Worm (Caenorhabditis elegans): Measurements from ENCODE around the gene glb-12.

- no peak for TF ChIP-seq tbx-2 (tag; optimal IDR thresholded peaks at IDR 0.05)
- no peak for TF ChIP-seq ceh-88 (GFP tag; IDR thresholded peaks at IDR 0.05)
- no peak for TF ChIP-seq lin-35 (GFP tag; optimal IDR thresholded peaks at IDR 0.05)
- TF ChIP-seq nhr-11 (tag; optimal IDR thresholded peaks at IDR 0.05): no peak
Measured at ce11 chrII:10704575-10705170, 26.8 kb downstream of the glb-12 start, which contains the start of gene col-39.

Measured in whole organism, L1 larva.